Worm (Caenorhabditis elegans) whole organism, mixed stage, embryonic: ENCODE results near the gene K11G12.6.
A peak's percentile ranks its signal among the peaks of the same experiment; 100 is the strongest.

Source experiments
- M03D4.4 ChIP-seq: sonication (generic microtip); optimal IDR thresholded peaks from 2 replicates; lab custom pipeline; 2017; ENCODE audit warnings: mild to moderate bottlenecking, missing genetic modification characterization, missing compliant biosample characterization
- bed-3 ChIP-seq: fragments of 200-800 bp; sonication (Bioruptor generic); optimal IDR thresholded peaks from 3 replicates; lab custom pipeline; 2018; ENCODE audit warnings: mild to moderate bottlenecking, missing genetic modification characterization, moderate library complexity, missing compliant biosample characterization
- blmp-1 ChIP-seq: fragments of 150-350 bp; optimal IDR thresholded peaks from 2 replicates; lab custom pipeline; 2014; ENCODE audit warnings: missing biosample characterization, missing genetic modification characterization
- ceh-39 ChIP-seq: fragments of 150-350 bp; optimal IDR thresholded peaks from 2 replicates; lab custom pipeline; 2014; ENCODE audit warnings: missing biosample characterization, missing genetic modification characterization
- ceh-43 ChIP-seq: fragments of 200-800 bp; sonication (Bioruptor generic); optimal IDR thresholded peaks from 2 replicates; lab custom pipeline; 2018; ENCODE audit warnings: mild to moderate bottlenecking, missing genetic modification characterization, moderate library complexity, missing compliant biosample characterization
- ceh-83 ChIP-seq: fragments of 200-800 bp; sonication (Bioruptor generic); optimal IDR thresholded peaks from 2 replicates; lab custom pipeline; 2018; ENCODE audit warnings: mild to moderate bottlenecking, missing genetic modification characterization, missing compliant biosample characterization
- ces-1 ChIP-seq: fragments of 150-350 bp; optimal IDR thresholded peaks from 2 replicates; lab custom pipeline; 2014; ENCODE audit warnings: missing biosample characterization, missing genetic modification reagents, missing genetic modification characterization
- cnd-1 ChIP-seq: fragments of 200-800 bp; sonication (Bioruptor generic); optimal IDR thresholded peaks from 2 replicates; lab custom pipeline; 2018; ENCODE audit warnings: mild to moderate bottlenecking, missing genetic modification characterization, missing compliant biosample characterization
- drap-1 ChIP-seq: fragments of 200-800 bp; sonication (Bioruptor generic); optimal IDR thresholded peaks from 3 replicates; lab custom pipeline; 2018; ENCODE audit warnings: mild to moderate bottlenecking, missing genetic modification characterization, missing compliant biosample characterization
- elt-1 ChIP-seq: sonication (generic microtip); optimal IDR thresholded peaks from 2 replicates; lab custom pipeline; 2017; ENCODE audit warnings: missing genetic modification characterization, mild to moderate bottlenecking, missing compliant biosample characterization, antibody characterized with exemption, moderate library complexity, borderline replicate concordance; ENCODE audit not compliant: insufficient read depth
- elt-3 ChIP-seq: fragments of 150-350 bp; optimal IDR thresholded peaks from 2 replicates; lab custom pipeline; 2014; ENCODE audit warnings: missing biosample characterization, missing genetic modification characterization
- flh-1 ChIP-seq: fragments of 200-800 bp; sonication (Bioruptor generic); optimal IDR thresholded peaks from 2 replicates; lab custom pipeline; 2018; ENCODE audit warnings: mild to moderate bottlenecking, missing genetic modification characterization, moderate library complexity, missing compliant biosample characterization
- ham-2 ChIP-seq: fragments of 200-800 bp; sonication (Bioruptor generic); optimal IDR thresholded peaks from 2 replicates; lab custom pipeline; 2018; ENCODE audit warnings: mild to moderate bottlenecking, missing genetic modification characterization, missing compliant biosample characterization
- hlh-1 ChIP-seq: fragments of 150-350 bp; optimal IDR thresholded peaks from 2 replicates; lab custom pipeline; 2014; ENCODE audit warnings: missing biosample characterization, missing genetic modification reagents, missing genetic modification characterization
- lin-13 ChIP-seq: fragments of 150-350 bp; optimal IDR thresholded peaks from 2 replicates; lab custom pipeline; 2014; ENCODE audit warnings: missing biosample characterization, missing genetic modification characterization
- lin-32 ChIP-seq: fragments of 200-800 bp; sonication (Bioruptor generic); optimal IDR thresholded peaks from 2 replicates; lab custom pipeline; 2018; ENCODE audit warnings: mild to moderate bottlenecking, missing genetic modification characterization, missing compliant biosample characterization
- lsy-2 ChIP-seq: fragments of 150-350 bp; optimal IDR thresholded peaks from 2 replicates; lab custom pipeline; 2014; ENCODE audit warnings: missing biosample characterization, missing genetic modification characterization
- mab-5 ChIP-seq: fragments of 150-350 bp; optimal IDR thresholded peaks from 2 replicates; lab custom pipeline; 2014; ENCODE audit warnings: missing biosample characterization, missing genetic modification characterization
- mep-1 ChIP-seq: fragments of 150-350 bp; optimal IDR thresholded peaks from 2 replicates; lab custom pipeline; 2017; ENCODE audit warnings: missing biosample characterization, missing genetic modification reagents, missing genetic modification characterization, inconsistent platforms
- mls-2 ChIP-seq: sonication (generic microtip); optimal IDR thresholded peaks from 2 replicates; lab custom pipeline; 2016; ENCODE audit warnings: mild to moderate bottlenecking, missing genetic modification characterization, moderate library complexity, missing compliant biosample characterization
- nhr-12 ChIP-seq: fragments of 150-350 bp; optimal IDR thresholded peaks from 2 replicates; lab custom pipeline; 2014; ENCODE audit warnings: missing biosample characterization, missing genetic modification characterization
- nhr-2 ChIP-seq: fragments of 150-350 bp; optimal IDR thresholded peaks from 2 replicates; lab custom pipeline; 2014; ENCODE audit warnings: missing biosample characterization, missing genetic modification characterization
- nhr-237 ChIP-seq: fragments of 150-350 bp; optimal IDR thresholded peaks from 2 replicates; lab custom pipeline; 2014; ENCODE audit warnings: missing biosample characterization, missing genetic modification characterization
- nhr-28 ChIP-seq: fragments of 150-350 bp; optimal IDR thresholded peaks from 2 replicates; lab custom pipeline; 2014; ENCODE audit warnings: missing biosample characterization, missing genetic modification characterization
- nhr-76 ChIP-seq: sonication (generic microtip); optimal IDR thresholded peaks from 2 replicates; lab custom pipeline; 2017; ENCODE audit warnings: missing biosample characterization, missing genetic modification characterization
- pha-4 ChIP-seq: fragments of 150-350 bp; optimal IDR thresholded peaks from 2 replicates; lab custom pipeline; 2018; ENCODE audit warnings: missing biosample characterization, missing genetic modification reagents, missing genetic modification characterization
- sem-2 ChIP-seq: fragments of 200-800 bp; sonication (Bioruptor generic); optimal IDR thresholded peaks from 2 replicates; lab custom pipeline; 2018; ENCODE audit warnings: mild to moderate bottlenecking, missing genetic modification characterization, missing compliant biosample characterization
- snpc-4 ChIP-seq: fragments of 150-350 bp; optimal IDR thresholded peaks from 2 replicates; lab custom pipeline; 2014; ENCODE audit warnings: missing biosample characterization, missing genetic modification characterization
- sptf-1 ChIP-seq: sonication (generic microtip); optimal IDR thresholded peaks from 2 replicates; lab custom pipeline; 2017; ENCODE audit warnings: mild to moderate bottlenecking, missing genetic modification characterization, moderate library complexity, missing compliant biosample characterization
- tbx-8 ChIP-seq: fragments of 200-800 bp; sonication (Bioruptor generic); optimal IDR thresholded peaks from 2 replicates; lab custom pipeline; 2018; ENCODE audit warnings: mild to moderate bottlenecking, missing genetic modification characterization, moderate library complexity, missing compliant biosample characterization
- unc-120 ChIP-seq: sonication (generic microtip); optimal IDR thresholded peaks from 2 replicates; lab custom pipeline; 2017; ENCODE audit warnings: missing genetic modification characterization, missing compliant biosample characterization; ENCODE audit not compliant: poor library complexity, severe bottlenecking
- unc-39 ChIP-seq: fragments of 150-350 bp; optimal IDR thresholded peaks from 2 replicates; lab custom pipeline; 2014; ENCODE audit warnings: missing biosample characterization, missing genetic modification characterization
- unc-62 ChIP-seq: fragments of 150-350 bp; optimal IDR thresholded peaks from 2 replicates; lab custom pipeline; 2014; ENCODE audit warnings: missing biosample characterization, missing genetic modification reagents, missing genetic modification characterization
- zip-8 ChIP-seq: fragments of 150-350 bp; optimal IDR thresholded peaks from 2 replicates; lab custom pipeline; 2014; ENCODE audit warnings: missing biosample characterization, missing genetic modification characterization
- ztf-11 ChIP-seq: fragments of 150-350 bp; optimal IDR thresholded peaks from 2 replicates; lab custom pipeline; 2014; ENCODE audit warnings: missing biosample characterization, missing genetic modification characterization

K11G12.6 gene

ce11 chrX:6743853-6744346 is 14.4 kb upstream of the K11G12.6 start:
- peak; percentile 39 for TF ChIP-seq mep-1
- TF ChIP-seq cnd-1 (tag; lab: Kevin White, UChicago), result no peak
- TF ChIP-seq snpc-4 (tag; lab: Kevin White, UChicago), result no peak
- TF ChIP-seq ham-2 (GFP tag; lab: Kevin White, UChicago), result peak; percentile 58
- TF ChIP-seq unc-39, result no peak
- TF ChIP-seq M03D4.4 (tag; lab: Kevin White, UChicago), result no peak
- no peak for TF ChIP-seq sptf-1 (tag; lab: Kevin White, UChicago)
- TF ChIP-seq pha-4 (tag; lab: Kevin White, UChicago), result peak; percentile 42
- TF ChIP-seq elt-1 (tag; lab: Kevin White, UChicago), result peak; percentile 98
- peak; percentile 89 for TF ChIP-seq elt-3 (tag; lab: Kevin White, UChicago)
- TF ChIP-seq ces-1 (GFP tag; lab: Kevin White, UChicago), result no peak
- peak; percentile 17 for TF ChIP-seq tbx-8 (GFP tag; lab: Kevin White, UChicago)
- peak; percentile 36 for TF ChIP-seq nhr-237 (tag; lab: Kevin White, UChicago)
- TF ChIP-seq hlh-1 (tag; lab: Kevin White, UChicago), result peak; percentile 45
- TF ChIP-seq unc-62, result peak; percentile 82
- TF ChIP-seq unc-120 (tag; lab: Kevin White, UChicago), result peak; percentile 35
- TF ChIP-seq sem-2 (GFP tag; lab: Kevin White, UChicago), result no peak
- no peak for TF ChIP-seq ceh-43 (GFP tag; lab: Kevin White, UChicago)
- TF ChIP-seq ceh-83 (GFP tag; lab: Kevin White, UChicago), result peak; percentile 23
- peak; percentile 10 for TF ChIP-seq lsy-2 (tag; lab: Kevin White, UChicago)
- no peak for TF ChIP-seq ceh-39 (tag; lab: Kevin White, UChicago)

ce11 chrX:6743344-6743743 is 13.9 kb upstream of the K11G12.6 start:
- no peak for TF ChIP-seq ces-1 (GFP tag; lab: Kevin White, UChicago)
- no peak for TF ChIP-seq ceh-83 (GFP tag; lab: Kevin White, UChicago)
- no peak for TF ChIP-seq bed-3 (GFP tag; lab: Kevin White, UChicago)
- TF ChIP-seq drap-1 (GFP tag; lab: Kevin White, UChicago), result no peak
- TF ChIP-seq elt-1 (tag; lab: Kevin White, UChicago), result no peak
- TF ChIP-seq snpc-4 (tag; lab: Kevin White, UChicago), result no peak
- TF ChIP-seq lsy-2 (tag; lab: Kevin White, UChicago), result no peak
- TF ChIP-seq, all 35 proteins: peak for 0

- no peak for TF ChIP-seq lsy-2 (tag; lab: Kevin White, UChicago)
- peak; percentile 5 for TF ChIP-seq unc-120 (tag; lab: Kevin White, UChicago)
Observed at ce11 chrX:6742891-6743290, 13.4 kb upstream of the K11G12.6 start.

- TF ChIP-seq mab-5 (tag; lab: Kevin White, UChicago), result no peak
- TF ChIP-seq nhr-28, result no peak
- TF ChIP-seq tbx-8 (GFP tag; lab: Kevin White, UChicago), result peak; percentile 65
- peak; percentile 80 for TF ChIP-seq unc-120 (tag; lab: Kevin White, UChicago)
- TF ChIP-seq nhr-2 (tag; lab: Kevin White, UChicago), result peak; percentile 48
- no peak for TF ChIP-seq flh-1 (GFP tag; lab: Kevin White, UChicago)
- peak; percentile 60 for TF ChIP-seq ceh-43 (GFP tag; lab: Kevin White, UChicago)
- peak; percentile 56 for TF ChIP-seq M03D4.4 (tag; lab: Kevin White, UChicago)
- peak; percentile 76 for TF ChIP-seq drap-1 (GFP tag; lab: Kevin White, UChicago)
- TF ChIP-seq zip-8 (tag; lab: Kevin White, UChicago), result peak; percentile 38
- peak; percentile 46 for TF ChIP-seq bed-3 (GFP tag; lab: Kevin White, UChicago)
- TF ChIP-seq ceh-39 (tag; lab: Kevin White, UChicago), result no peak
- peak; percentile 67 for TF ChIP-seq ceh-83 (GFP tag; lab: Kevin White, UChicago)
- peak; percentile 64 for TF ChIP-seq nhr-237 (tag; lab: Kevin White, UChicago)
- TF ChIP-seq nhr-12 (tag; lab: Kevin White, UChicago), result no peak
- TF ChIP-seq mep-1, result peak; percentile 35
- TF ChIP-seq sptf-1 (tag; lab: Kevin White, UChicago), result peak; percentile 89
- TF ChIP-seq unc-39, result peak; percentile 81
- TF ChIP-seq nhr-76 (tag; lab: Kevin White, UChicago), result peak; percentile 61
- TF ChIP-seq unc-62, result peak; percentile 51
- TF ChIP-seq blmp-1 (tag; lab: Kevin White, UChicago), result peak; percentile 11
- peak; percentile 39 for TF ChIP-seq ces-1 (GFP tag; lab: Kevin White, UChicago)
- peak; percentile 65 for TF ChIP-seq elt-3 (tag; lab: Kevin White, UChicago)
- no peak for TF ChIP-seq sem-2 (GFP tag; lab: Kevin White, UChicago)
- peak; percentile 76 for TF ChIP-seq ztf-11 (tag; lab: Kevin White, UChicago)
- peak; percentile 51 for TF ChIP-seq lsy-2 (tag; lab: Kevin White, UChicago)
- TF ChIP-seq ham-2 (GFP tag; lab: Kevin White, UChicago), result peak; percentile 100
- no peak for TF ChIP-seq snpc-4 (tag; lab: Kevin White, UChicago)
- TF ChIP-seq lin-13 (tag; lab: Kevin White, UChicago), result peak; percentile 72
- TF ChIP-seq elt-1 (tag; lab: Kevin White, UChicago), result peak; percentile 81
- peak; percentile 82 for TF ChIP-seq mls-2 (tag; lab: Kevin White, UChicago)
- peak; percentile 23 for TF ChIP-seq hlh-1 (tag; lab: Kevin White, UChicago)
- peak; percentile 98 for TF ChIP-seq pha-4 (tag; lab: Kevin White, UChicago)
- no peak for TF ChIP-seq lin-32 (GFP tag; lab: Kevin White, UChicago)
- TF ChIP-seq cnd-1 (tag; lab: Kevin White, UChicago), result no peak
- TF ChIP-seq, all 35 proteins: peak for 26
Observed at ce11 chrX:6742011-6742683, 12.7 kb upstream of the K11G12.6 start, which contains the start of gene mdl-1. Gene mdl-1, plus strand, starts transcription at chrX:6742351.
